Fruit fly (Drosophila melanogaster): ENCODE measurements around the gene CG16974.

The CG16974 gene

dm6 chr2L:13157903-13158302, 33.9 kb downstream of the CG16974 start (continued):
- TF ChIP-seq ham (GFP tag; IDR thresholded peaks at IDR 0.05), result no peak
- no peak for TF ChIP-seq dati (GFP tag; IDR thresholded peaks at IDR 0.05)
- no peak for TF ChIP-seq Dbx (GFP tag; IDR thresholded peaks at IDR 0.05)
- no peak for TF ChIP-seq twi (tag; optimal IDR thresholded peaks at IDR 0.05)
- TF ChIP-seq CG9215 (GFP tag; IDR thresholded peaks at IDR 0.05), result no peak
- no peak for TF ChIP-seq vfl (GFP tag; optimal IDR thresholded peaks at IDR 0.05)
- no peak for TF ChIP-seq lov (optimal IDR thresholded peaks at IDR 0.05)
- no peak for TF ChIP-seq lov (GFP tag; IDR thresholded peaks at IDR 0.05)
- no peak for TF ChIP-seq eyg (GFP tag; optimal IDR thresholded peaks at IDR 0.05)
- no peak for TF ChIP-seq Hr3 (GFP tag; optimal IDR thresholded peaks at IDR 0.05)
- TF ChIP-seq Ravus (GFP tag; IDR thresholded peaks at IDR 0.05), result no peak
- TF ChIP-seq zen (tag; optimal IDR thresholded peaks at IDR 0.05), result no peak
- TF ChIP-seq unpg (GFP tag; optimal IDR thresholded peaks at IDR 0.05), result no peak
- no peak for TF ChIP-seq Opbp (GFP tag; IDR thresholded peaks at IDR 0.05; ENCODE audit: partially characterized antibody)
- 0 out of 2 replicates have a peak, but pooled peaks have one; percentile 11 for TF ChIP-seq onecut (GFP tag; IDR thresholded peaks at IDR 0.05)
- TF ChIP-seq CG6689 (GFP tag; IDR thresholded peaks at IDR 0.05), result no peak
- no peak for TF ChIP-seq CG8359 (GFP tag; optimal IDR thresholded peaks at IDR 0.05; ENCODE audit: borderline replicate concordance)
- TF ChIP-seq ato (GFP tag; IDR thresholded peaks at IDR 0.05; ENCODE audit: partially characterized antibody), result no peak
- TF ChIP-seq CG15696 (tag; optimal IDR thresholded peaks at IDR 0.05), result no peak
- TF ChIP-seq Aef1 (GFP tag; IDR thresholded peaks at IDR 0.05), result no peak
- 0 out of 2 replicates have a peak, but pooled peaks have one; percentile 31 for TF ChIP-seq CG16779 (GFP tag; IDR thresholded peaks at IDR 0.05)
- no peak for TF ChIP-seq Xbp1 (GFP tag; optimal IDR thresholded peaks at IDR 0.05)
- peak; percentile 22 for TF ChIP-seq CG15514 (GFP tag; optimal IDR thresholded peaks at IDR 0.05)
- TF ChIP-seq fd64A (GFP tag; optimal IDR thresholded peaks at IDR 0.05), result no peak
- TF ChIP-seq D (optimal IDR thresholded peaks at IDR 0.05), result no peak
- TF ChIP-seq D (GFP tag; optimal IDR thresholded peaks at IDR 0.05), result no peak
- no peak for TF ChIP-seq al (GFP tag; IDR thresholded peaks at IDR 0.05)
- TF ChIP-seq phol (tag; optimal IDR thresholded peaks at IDR 0.05), result no peak
- TF ChIP-seq Oaz (GFP tag; IDR thresholded peaks at IDR 0.05), result no peak
- no peak for TF ChIP-seq lilli (GFP tag; optimal IDR thresholded peaks at IDR 0.05)
- TF ChIP-seq hbn (GFP tag; IDR thresholded peaks at IDR 0.05; ENCODE audit: partially characterized antibody), result no peak
- TF ChIP-seq CG10147 (GFP tag; optimal IDR thresholded peaks at IDR 0.05), result no peak
- no peak for TF ChIP-seq az2 (GFP tag; optimal IDR thresholded peaks at IDR 0.05)
- TF ChIP-seq Doc2 (GFP tag; IDR thresholded peaks at IDR 0.05), result no peak
- TF ChIP-seq Kr (GFP tag; optimal IDR thresholded peaks at IDR 0.05), result no peak
- no peak for TF ChIP-seq CG10274 (GFP tag; optimal IDR thresholded peaks at IDR 0.05)
- no peak for TF ChIP-seq CG12236 (GFP tag; optimal IDR thresholded peaks at IDR 0.05)
- TF ChIP-seq CG10431 (GFP tag; optimal IDR thresholded peaks at IDR 0.05), result no peak
- TF ChIP-seq wdn (GFP tag; IDR thresholded peaks at IDR 0.05), result no peak
- no peak for TF ChIP-seq CrebB (tag; optimal IDR thresholded peaks at IDR 0.05)
- TF ChIP-seq sr (GFP tag; IDR thresholded peaks at IDR 0.05), result no peak
- TF ChIP-seq scrt (GFP tag; optimal IDR thresholded peaks at IDR 0.05), result no peak
- no peak for TF ChIP-seq trh (GFP tag; optimal IDR thresholded peaks at IDR 0.05)
- no peak for TF ChIP-seq CG7271 (tag; optimal IDR thresholded peaks at IDR 0.05)
- TF ChIP-seq ash1 (GFP tag; optimal IDR thresholded peaks at IDR 0.05), result no peak
- no peak for TF ChIP-seq exex (tag; optimal IDR thresholded peaks at IDR 0.05)
- no peak for TF ChIP-seq CG9797 (GFP tag; optimal IDR thresholded peaks at IDR 0.05)
- TF ChIP-seq Dfd (GFP tag; optimal IDR thresholded peaks at IDR 0.05), result no peak
- TF ChIP-seq row (GFP tag; IDR thresholded peaks at IDR 0.05), result no peak
- no peak for TF ChIP-seq CG6272 (GFP tag; IDR thresholded peaks at IDR 0.05)
- no peak for TF ChIP-seq CG16863 (GFP tag; optimal IDR thresholded peaks at IDR 0.05)
- TF ChIP-seq CG4730 (GFP tag; IDR thresholded peaks at IDR 0.05), result no peak
- no peak for TF ChIP-seq CG9817 (tag; optimal IDR thresholded peaks at IDR 0.05)
